Fruit fly (Drosophila melanogaster) whole organism, embryonic: ENCODE measurements around the gene Dpm2.
A peak's percentile ranks its signal among the peaks of the same experiment; 100 is the strongest.

ENCODE experiments used
- Antp ChIP-seq: fragments of 200-800 bp; sonication (Bioruptor generic); optimal IDR thresholded peaks from 3 replicates; lab custom pipeline; 2016; ENCODE audit warnings: missing biosample characterization, missing genetic modification characterization
- Blimp-1 ChIP-seq: fragments of 200-800 bp; sonication (Bioruptor generic); optimal IDR thresholded peaks from 3 replicates; lab custom pipeline; 2018; ENCODE audit warnings: missing biosample characterization, missing genetic modification characterization, mild to moderate bottlenecking, moderate library complexity, missing genetic modification reagents
- CG10147 ChIP-seq: fragments of 200-800 bp; sonication (Bioruptor generic); optimal IDR thresholded peaks from 2 replicates; lab custom pipeline; 2019; ENCODE audit warnings: missing biosample characterization, mild to moderate bottlenecking, missing genetic modification characterization, moderate library complexity
- CG10959 ChIP-seq: fragments of 200-800 bp; sonication (Bioruptor generic); IDR thresholded peaks from 2 replicates; pipeline ENCODE4 v1.3.6; 2022; ENCODE audit warnings: missing biosample characterization, missing genetic modification characterization
- CG11093 ChIP-seq: fragments of 200-800 bp; sonication (Bioruptor generic); IDR thresholded peaks from 3 replicates; pipeline ENCODE4 v1.3.6; 2022; ENCODE audit warnings: missing biosample characterization, missing genetic modification characterization
- CG13624 ChIP-seq: fragments of 200-800 bp; sonication (Bioruptor generic); optimal IDR thresholded peaks from 2 replicates; lab custom pipeline; 2016; ENCODE audit warnings: missing biosample characterization, missing genetic modification characterization
- CG14965 ChIP-seq: fragments of 200-800 bp; sonication (Bioruptor generic); optimal IDR thresholded peaks from 2 replicates; lab custom pipeline; 2016; ENCODE audit warnings: missing biosample characterization, missing genetic modification characterization, borderline replicate concordance
- CG17361 ChIP-seq: fragments of 200-800 bp; sonication (Bioruptor generic); IDR thresholded peaks from 3 replicates; pipeline ENCODE4 v1.3.6; 2022; ENCODE audit warnings: missing biosample characterization, missing genetic modification characterization
- CG2120 ChIP-seq: fragments of 200-800 bp; sonication (Bioruptor generic); optimal IDR thresholded peaks from 3 replicates; lab custom pipeline; 2016; ENCODE audit warnings: missing biosample characterization, missing genetic modification characterization
- CG2129 ChIP-seq: fragments of 200-800 bp; sonication (Bioruptor generic); IDR thresholded peaks from 2 replicates; pipeline ENCODE4 v1.3.6; 2022; ENCODE audit warnings: missing biosample characterization, missing genetic modification characterization; ENCODE audit not compliant: partially characterized antibody
- CG2712 ChIP-seq: fragments of 200-800 bp; optimal IDR thresholded peaks from 3 replicates; lab custom pipeline; 2019; ENCODE audit warnings: missing biosample characterization, mild to moderate bottlenecking, missing genetic modification characterization, moderate library complexity
- CG31224 ChIP-seq: fragments of 200-800 bp; sonication (Bioruptor generic); IDR thresholded peaks from 2 replicates; pipeline ENCODE4 v1.3.6; 2022; ENCODE audit warnings: missing biosample characterization, missing genetic modification characterization
- CG33557 ChIP-seq: fragments of 200-800 bp; sonication (Bioruptor generic); optimal IDR thresholded peaks from 2 replicates; lab custom pipeline; 2019; ENCODE audit warnings: missing biosample characterization, mild to moderate bottlenecking, missing genetic modification characterization, moderate library complexity
- CG4707 ChIP-seq: fragments of 200-800 bp; sonication (Bioruptor generic); optimal IDR thresholded peaks from 2 replicates; lab custom pipeline; 2018; ENCODE audit warnings: missing biosample characterization, mild to moderate bottlenecking, missing genetic modification characterization, moderate library complexity
- CG4820 ChIP-seq: fragments of 200-800 bp; sonication (Bioruptor generic); optimal IDR thresholded peaks from 3 replicates; lab custom pipeline; 2016; ENCODE audit warnings: missing biosample characterization, missing genetic modification characterization
- CG7745 ChIP-seq: fragments of 200-800 bp; sonication (Bioruptor generic); optimal IDR thresholded peaks from 2 replicates; lab custom pipeline; 2018; ENCODE audit warnings: missing biosample characterization, mild to moderate bottlenecking, missing genetic modification characterization, moderate library complexity
- CG9609 ChIP-seq: fragments of 200-800 bp; sonication (Bioruptor generic); optimal IDR thresholded peaks from 3 replicates; lab custom pipeline; 2016; ENCODE audit warnings: missing biosample characterization, missing genetic modification characterization
- CG9727 ChIP-seq: fragments of 200-800 bp; sonication (Bioruptor generic); optimal IDR thresholded peaks from 3 replicates; lab custom pipeline; 2017; ENCODE audit warnings: missing biosample characterization, mild to moderate bottlenecking, missing genetic modification characterization
- CHES-1-like ChIP-seq: fragments of 200-800 bp; sonication (Bioruptor generic); optimal IDR thresholded peaks from 2 replicates; lab custom pipeline; 2016; ENCODE audit warnings: missing biosample characterization, missing genetic modification characterization
- H15 ChIP-seq: fragments of 200-800 bp; sonication (Bioruptor generic); IDR thresholded peaks from 3 replicates; pipeline ENCODE4 v1.3.6; 2022; ENCODE audit warnings: missing biosample characterization, missing genetic modification characterization
- Hr78 ChIP-seq, 2 experiments: fragments of 200-800 bp in 1 of 2; fragments of >200 bp in 1 of 2; sonication (Bioruptor generic) in 1 of 2; optimal IDR thresholded peaks; 2 replicates each; lab custom pipeline; 2017 to 2019; ENCODE audit warnings: missing biosample characterization in 2 of 2, missing genetic modification characterization in 2 of 2, mild to moderate bottlenecking in 1 of 2, moderate library complexity in 1 of 2
- MBD-R2 ChIP-seq: fragments of 200-800 bp; sonication (Bioruptor generic); IDR thresholded peaks from 2 replicates; pipeline ENCODE4 v1.3.6; 2022; ENCODE audit warnings: missing biosample characterization, missing genetic modification characterization
- Med ChIP-seq: fragments of 200-800 bp; sonication (Bioruptor generic); peaks from one replicate; lab custom pipeline; 2016; ENCODE audit warnings: missing biosample characterization, missing genetic modification characterization, mild to moderate bottlenecking, inconsistent platforms, moderate library complexity
- Nf-YC ChIP-seq: fragments of 200-800 bp; optimal IDR thresholded peaks from 3 replicates; lab custom pipeline; 2019; ENCODE audit warnings: missing biosample characterization, mild to moderate bottlenecking, missing genetic modification characterization, moderate library complexity
- Ssrp ChIP-seq: fragments of 200-800 bp; sonication (Bioruptor generic); optimal IDR thresholded peaks from 2 replicates; lab custom pipeline; 2018; ENCODE audit warnings: missing biosample characterization, mild to moderate bottlenecking, missing genetic modification characterization, moderate library complexity
- abd-A ChIP-seq: fragments of 200-800 bp; sonication (Bioruptor generic); optimal IDR thresholded peaks from 3 replicates; lab custom pipeline; 2019; ENCODE audit warnings: missing biosample characterization, mild to moderate bottlenecking, missing genetic modification characterization, moderate library complexity
- ap ChIP-seq: fragments of 200-800 bp; sonication (Bioruptor generic); IDR thresholded peaks from 2 replicates; pipeline ENCODE4 v1.3.6; 2022; ENCODE audit warnings: missing biosample characterization, missing genetic modification characterization
- bbx ChIP-seq: fragments of 200-800 bp; sonication (Bioruptor generic); IDR thresholded peaks from 2 replicates; pipeline ENCODE4 v1.3.6; 2022; ENCODE audit warnings: missing biosample characterization, missing genetic modification characterization; ENCODE audit not compliant: partially characterized antibody
- bsh ChIP-seq, 2 experiments: fragments of 200-800 bp; sonication (Bioruptor generic); optimal IDR thresholded peaks; 2 replicates each; lab custom pipeline; 2017 to 2018; ENCODE audit warnings: mild to moderate bottlenecking in 2 of 2, missing biosample characterization in 2 of 2, missing genetic modification characterization in 2 of 2, moderate library complexity in 1 of 2
- corto ChIP-seq: fragments of 200-800 bp; sonication (Bioruptor generic); optimal IDR thresholded peaks from 2 replicates; lab custom pipeline; 2016; ENCODE audit warnings: missing biosample characterization, mild to moderate bottlenecking, missing genetic modification characterization, moderate library complexity
- fd102C ChIP-seq: fragments of 200-800 bp; sonication (Bioruptor generic); optimal IDR thresholded peaks from 2 replicates; lab custom pipeline; 2018; ENCODE audit warnings: missing biosample characterization, mild to moderate bottlenecking, missing genetic modification characterization, moderate library complexity
- gsb-n ChIP-seq: fragments of 200-800 bp; sonication (Bioruptor generic); optimal IDR thresholded peaks from 3 replicates; lab custom pipeline; 2018; ENCODE audit warnings: missing biosample characterization, mild to moderate bottlenecking, missing genetic modification characterization
- kni ChIP-seq: fragments of 200-800 bp; sonication (Bioruptor generic); optimal IDR thresholded peaks from 3 replicates; lab custom pipeline; 2017; ENCODE audit warnings: mild to moderate bottlenecking, missing biosample characterization, missing genetic modification reagents, missing genetic modification characterization
- nerfin-1 ChIP-seq: fragments of 200-800 bp; sonication (Bioruptor generic); optimal IDR thresholded peaks from 3 replicates; lab custom pipeline; 2019; ENCODE audit warnings: missing biosample characterization, mild to moderate bottlenecking, missing genetic modification characterization, moderate library complexity
- oc ChIP-seq: fragments of 200-800 bp; sonication (Bioruptor generic); optimal IDR thresholded peaks from 2 replicates; lab custom pipeline; 2018; ENCODE audit warnings: missing biosample characterization, mild to moderate bottlenecking, missing genetic modification characterization, moderate library complexity
- salm ChIP-seq: fragments of 200-800 bp; sonication (Bioruptor generic); optimal IDR thresholded peaks from 2 replicates; lab custom pipeline; 2018; ENCODE audit warnings: missing biosample characterization, mild to moderate bottlenecking, missing genetic modification characterization
- so ChIP-seq: fragments of 200-800 bp; sonication (Bioruptor generic); IDR thresholded peaks from 3 replicates; pipeline ENCODE4 v1.3.6; 2022; ENCODE audit warnings: missing biosample characterization, missing genetic modification characterization
- sr ChIP-seq: fragments of 200-800 bp; sonication (Bioruptor generic); IDR thresholded peaks from 3 replicates; pipeline ENCODE4 v1.3.6; 2022; ENCODE audit warnings: missing biosample characterization, missing genetic modification characterization
- vvl ChIP-seq: fragments of 200-800 bp; sonication (Bioruptor generic); IDR thresholded peaks from 2 replicates; pipeline ENCODE4 v1.3.6; 2022; ENCODE audit warnings: missing biosample characterization, missing genetic modification characterization
- wek ChIP-seq: fragments of 200-800 bp; sonication (Bioruptor generic); optimal IDR thresholded peaks from 3 replicates; lab custom pipeline; 2018; ENCODE audit warnings: missing biosample characterization, mild to moderate bottlenecking, missing genetic modification characterization, moderate library complexity

Dpm2 gene

dm6 chr3L:3351814-3352359 lies 32.5 kb downstream of the Dpm2 start (continued):
- TF ChIP-seq CG2120, result no peak
- TF ChIP-seq bbx (GFP tag; lab: Robert Waterston, UW), result 0 out of 2 replicates have a peak, but pooled peaks have one; percentile 47
- no peak for TF ChIP-seq Nf-YC (tag; lab: Kevin White, UChicago)
- no peak for TF ChIP-seq Antp
- no peak for TF ChIP-seq CG7745 (tag; lab: Kevin White, UChicago)
- TF ChIP-seq CG10147 (GFP tag; lab: Kevin White, UChicago), result no peak
- TF ChIP-seq corto (GFP tag; lab: Kevin White, UChicago), result no peak
- no peak for TF ChIP-seq CG4820
- TF ChIP-seq so (GFP tag; lab: Robert Waterston, UW), result no peak
- TF ChIP-seq abd-A (tag; lab: Kevin White, UChicago), result peak; percentile 48
- no peak for TF ChIP-seq CG11093 (GFP tag; lab: Robert Waterston, UW)
- no peak for TF ChIP-seq bsh (GFP tag; optimal IDR thresholded peaks at IDR 0.05; lab: Kevin White, UChicago)
- TF ChIP-seq Ssrp (tag; lab: Kevin White, UChicago), result no peak
- TF ChIP-seq CG9727 (GFP tag; lab: Kevin White, UChicago), result no peak
- peak; percentile 8 for TF ChIP-seq salm (tag; lab: Kevin White, UChicago)
- TF ChIP-seq Med (GFP tag; lab: Kevin White, UChicago), result peak; percentile 66
- no peak for TF ChIP-seq CHES-1-like (GFP tag; lab: Kevin White, UChicago)
- TF ChIP-seq CG14965, result no peak

dm6 chr3L:3352516-3352915 lies 33.2 kb downstream of the Dpm2 start:
- no peak for TF ChIP-seq CG2129 (GFP tag; lab: Robert Waterston, UW)
- TF ChIP-seq CG4707 (GFP tag; lab: Kevin White, UChicago), result peak; percentile 53
- TF ChIP-seq Blimp-1 (GFP tag; lab: Kevin White, UChicago), result peak; percentile 94
- TF ChIP-seq CG9609 (GFP tag; lab: Kevin White, UChicago), result no peak
- TF ChIP-seq CG33557 (GFP tag; lab: Kevin White, UChicago), result peak; percentile 23

dm6 chr3L:3353297-3353696 lies 33.9 kb downstream of the Dpm2 start:
- TF ChIP-seq Hr78 (GFP tag; optimal IDR thresholded peaks at IDR 0.05; lab: Kevin White, UChicago) (peak in 1 of 2 experiments; percentile 90), oc (tag; lab: Kevin White, UChicago) (peak; percentile 74), CG31224 (GFP tag; lab: Robert Waterston, UW) (no peak), kni (GFP tag; lab: Kevin White, UChicago) (peak; percentile 42), vvl (peak; percentile 59; the same call in 1 of the 2 replicates), MBD-R2 (GFP tag; lab: Robert Waterston, UW) (no peak)

- TF ChIP-seq CG2712 (tag; lab: Kevin White, UChicago) (no peak), gsb-n (tag; lab: Kevin White, UChicago) (no peak), nerfin-1 (tag; lab: Kevin White, UChicago) (no peak), H15 (no peak), CG17361 (GFP tag; lab: Robert Waterston, UW) (no peak), CG13624 (GFP tag; lab: Kevin White, UChicago) (no peak), ap (GFP tag; lab: Robert Waterston, UW) (no peak), CG10959 (no peak), CG10147 (GFP tag; lab: Kevin White, UChicago) (no peak), fd102C (GFP tag; lab: Kevin White, UChicago) (no peak), wek (GFP tag; lab: Kevin White, UChicago) (no peak), sr (GFP tag; lab: Robert Waterston, UW) (no peak)
- TF ChIP-seq, all 482 proteins: peak for 0
Measured at dm6 chr3L:3369256-3369655, 49.9 kb downstream of the Dpm2 start, which contains the start of gene Drs. TSS of gene Drs (plus strand) at chr3L:3369556.
